Worm (Caenorhabditis elegans) whole organism, young adult: ENCODE results near the gene B0034.7.

Experiments used
- B0035.1 ChIP-seq: sonication (generic microtip); optimal IDR thresholded peaks from 2 replicates; lab custom pipeline; 2016; ENCODE audit warnings: missing genetic modification characterization, mild to moderate bottlenecking, missing compliant biosample characterization, missing genotype, missing genetic modification reagents
- C06A6.2 ChIP-seq: fragments of 200-800 bp; sonication (Bioruptor generic); conservative IDR thresholded peaks from 2 replicates; pipeline ENCODE4 v1.3.6; 2022; ENCODE audit warnings: missing genetic modification characterization, missing compliant biosample characterization
- atf-7 ChIP-seq: sonication (generic microtip); optimal IDR thresholded peaks from 2 replicates; lab custom pipeline; 2017; ENCODE audit warnings: mild to moderate bottlenecking, missing genetic modification characterization, missing compliant biosample characterization
- athp-1 ChIP-seq: sonication (generic microtip); optimal IDR thresholded peaks from 2 replicates; lab custom pipeline; 2017; ENCODE audit warnings: mild to moderate bottlenecking, missing genetic modification characterization, missing compliant biosample characterization
- ceh-100 ChIP-seq: fragments of 200-800 bp; sonication (Bioruptor generic); IDR thresholded peaks from 2 replicates; pipeline ENCODE4 v1.3.6; 2022; ENCODE audit warnings: missing genetic modification reagents, missing genetic modification characterization, missing compliant biosample characterization
- dpl-1 ChIP-seq: fragments of 150-350 bp; optimal IDR thresholded peaks from 2 replicates; lab custom pipeline; 2014; ENCODE audit warnings: missing biosample characterization, missing genetic modification reagents, missing genetic modification characterization
- lsl-1 ChIP-seq: fragments of 200-800 bp; sonication (Bioruptor generic); optimal IDR thresholded peaks from 2 replicates; lab custom pipeline; 2018; ENCODE audit warnings: mild to moderate bottlenecking, missing genetic modification characterization, moderate library complexity, missing compliant biosample characterization
- rec-8 ChIP-seq, 2 experiments: sonication (generic microtip); optimal IDR thresholded peaks; 2 replicates each; lab custom pipeline; 2016; ENCODE audit warnings: mild to moderate bottlenecking in 2 of 2, missing genetic modification characterization in 2 of 2, missing genetic modification reagents in 2 of 2, missing genotype in 2 of 2, missing biosample characterization in 1 of 2, missing compliant biosample characterization in 1 of 2, moderate library complexity in 1 of 2
- snpc-4 ChIP-seq, 5 experiments: fragments of 150-350 bp in 1 of 5; sonication (generic microtip) in 4 of 5; optimal IDR thresholded peaks; 2 replicates each; lab custom pipeline; 2014 to 2018; ENCODE audit warnings: missing genetic modification characterization in 5 of 5, missing biosample characterization in 3 of 5, antibody characterized with exemption in 2 of 5, mild to moderate bottlenecking in 2 of 5, missing compliant biosample characterization in 2 of 5, missing genotype in 2 of 5, moderate library complexity in 2 of 5, missing genetic modification reagents in 1 of 5
- ztf-25 ChIP-seq: fragments of 200-800 bp; sonication (Bioruptor generic); IDR thresholded peaks from 2 replicates; pipeline ENCODE4 v1.3.6; 2022; ENCODE audit warnings: missing genetic modification reagents, missing genetic modification characterization, missing compliant biosample characterization

- no peak for TF ChIP-seq rec-8 (tag; optimal IDR thresholded peaks at IDR 0.05; lab: Kevin White, UChicago)
- no peak for TF ChIP-seq athp-1 (tag; lab: Kevin White, UChicago)
- no peak for TF ChIP-seq ztf-25 (GFP tag; lab: Robert Waterston, UW)
- no peak for TF ChIP-seq snpc-4 (GFP tag; optimal IDR thresholded peaks at IDR 0.05; lab: Kevin White, UChicago)
- TF ChIP-seq snpc-4 (tag; optimal IDR thresholded peaks at IDR 0.05; lab: Kevin White, UChicago): no peak
- no peak for TF ChIP-seq lsl-1 (GFP tag; lab: Kevin White, UChicago)
- TF ChIP-seq B0035.1 (tag; lab: Kevin White, UChicago): no peak
- no peak for TF ChIP-seq dpl-1 (GFP tag; lab: Kevin White, UChicago)
- TF ChIP-seq C06A6.2 (GFP tag; lab: Robert Waterston, UW): no peak
- no peak for TF ChIP-seq ceh-100 (GFP tag; lab: Robert Waterston, UW)
- no peak for TF ChIP-seq atf-7
These were observed 35.8 kb downstream of the B0034.7 start, which contains the start of gene ins-5 for ce11 chrII:5997257-5997656.
